Worm (Caenorhabditis elegans) whole organism, L4 larva: Measurements from ENCODE around the gene erh-2.

Experiments used
- D1046.2 ChIP-seq: fragments of 200-800 bp; sonication (Bioruptor generic); IDR thresholded peaks from 2 replicates; pipeline ENCODE4 v1.3.6; 2022; ENCODE audit warnings: missing genetic modification characterization, missing compliant biosample characterization
- F37D6.2 ChIP-seq: sonication (generic microtip); optimal IDR thresholded peaks from 2 replicates; lab custom pipeline; 2016; ENCODE audit warnings: mild to moderate bottlenecking, missing genetic modification characterization, missing compliant biosample characterization
- R02D3.7 ChIP-seq: fragments of 150-350 bp; sonication (generic microtip); optimal IDR thresholded peaks from 3 replicates; lab custom pipeline; 2014; ENCODE audit warnings: missing biosample characterization, missing genetic modification characterization
- T20F7.1 ChIP-seq: fragments of 200-800 bp; sonication (Bioruptor generic); optimal IDR thresholded peaks from 2 replicates; lab custom pipeline; 2018; ENCODE audit warnings: mild to moderate bottlenecking, missing genetic modification characterization, missing compliant biosample characterization
- T26A8.4 ChIP-seq: fragments of 200-800 bp; sonication (Bioruptor generic); IDR thresholded peaks from 2 replicates; pipeline ENCODE4 v1.3.6; 2022; ENCODE audit warnings: missing genetic modification characterization, missing compliant biosample characterization
- aha-1 ChIP-seq: fragments of 150-350 bp; peaks from one replicate; lab custom pipeline; 2014; ENCODE audit warnings: missing biosample characterization, missing genetic modification characterization
- ceh-28 ChIP-seq: fragments of 150-350 bp; optimal IDR thresholded peaks from 2 replicates; lab custom pipeline; 2014; ENCODE audit warnings: missing biosample characterization, missing genetic modification reagents, missing genetic modification characterization
- ceh-82 ChIP-seq: sonication (generic microtip); optimal IDR thresholded peaks from 2 replicates; lab custom pipeline; 2017; ENCODE audit warnings: missing biosample characterization, missing genetic modification characterization
- ces-1 ChIP-seq: fragments of 150-350 bp; sonication (generic microtip); optimal IDR thresholded peaks from 4 replicates; lab custom pipeline; 2014; ENCODE audit warnings: missing biosample characterization, missing genetic modification reagents, missing genetic modification characterization
- daf-12 ChIP-seq: fragments of 150-350 bp; optimal IDR thresholded peaks from 2 replicates; lab custom pipeline; 2014; ENCODE audit warnings: missing biosample characterization, missing genetic modification reagents, missing genetic modification characterization
- daf-16 ChIP-seq, 3 experiments: sonication (generic microtip); optimal IDR thresholded peaks; 2 replicates each; lab custom pipeline; 2016 to 2017; ENCODE audit warnings: missing genetic modification characterization in 3 of 3, missing genetic modification reagents in 3 of 3, mild to moderate bottlenecking in 2 of 3, missing compliant biosample characterization in 2 of 3, missing biosample characterization in 1 of 3, moderate library complexity in 1 of 3
- duxl-1 ChIP-seq: sonication (generic microtip); optimal IDR thresholded peaks from 2 replicates; lab custom pipeline; 2016; ENCODE audit warnings: mild to moderate bottlenecking, missing genetic modification characterization, moderate library complexity, missing compliant biosample characterization; ENCODE audit not compliant: poor library complexity
- fkh-10 ChIP-seq: fragments of 150-350 bp; optimal IDR thresholded peaks from 2 replicates; lab custom pipeline; 2014; ENCODE audit warnings: missing biosample characterization, missing genetic modification reagents, missing genetic modification characterization
- hlh-11 ChIP-seq: fragments of 200-800 bp; sonication (Bioruptor generic); optimal IDR thresholded peaks from 2 replicates; lab custom pipeline; 2018; ENCODE audit warnings: mild to moderate bottlenecking, missing genetic modification characterization, missing compliant biosample characterization
- hlh-30 ChIP-seq: sonication (generic microtip); optimal IDR thresholded peaks from 2 replicates; lab custom pipeline; 2017; ENCODE audit warnings: antibody characterized with exemption, mild to moderate bottlenecking, missing genetic modification characterization, missing compliant biosample characterization; ENCODE audit not compliant: insufficient read depth
- hmg-1.1 ChIP-seq: fragments of 200-800 bp; sonication (Bioruptor generic); IDR thresholded peaks from 2 replicates; pipeline ENCODE4 v1.3.6; 2022; ENCODE audit warnings: missing genetic modification reagents, missing genetic modification characterization, missing compliant biosample characterization
- lin-29 ChIP-seq: fragments of 200-800 bp; sonication (Bioruptor generic); IDR thresholded peaks from 2 replicates; pipeline ENCODE4 v1.3.6; 2022; ENCODE audit warnings: missing genetic modification reagents, missing genetic modification characterization, missing compliant biosample characterization
- lsy-2 ChIP-seq, 2 experiments: fragments of 150-350 bp in 1 of 2; sonication (generic microtip) in 1 of 2; optimal IDR thresholded peaks; 2 replicates each; lab custom pipeline; 2014 to 2017; ENCODE audit warnings: missing biosample characterization in 2 of 2, missing genetic modification characterization in 2 of 2
- mep-1 ChIP-seq: fragments of 150-350 bp; sonication (generic microtip); optimal IDR thresholded peaks from 3 replicates; lab custom pipeline; 2014; ENCODE audit warnings: missing biosample characterization, missing genetic modification characterization
- mes-2 ChIP-seq: sonication (generic microtip); optimal IDR thresholded peaks from 2 replicates; lab custom pipeline; 2016; ENCODE audit warnings: missing genotype, mild to moderate bottlenecking, missing genetic modification characterization, missing compliant biosample characterization; ENCODE audit not compliant: poor library complexity, severe bottlenecking
- nhr-111 ChIP-seq: fragments of 200-800 bp; sonication (Bioruptor generic); optimal IDR thresholded peaks from 2 replicates; lab custom pipeline; 2018; ENCODE audit warnings: mild to moderate bottlenecking, missing genetic modification characterization, missing compliant biosample characterization
- nhr-25 ChIP-seq: sonication (generic microtip); optimal IDR thresholded peaks from 2 replicates; lab custom pipeline; 2017; ENCODE audit warnings: missing genetic modification characterization, mild to moderate bottlenecking, missing compliant biosample characterization, antibody characterized with exemption, moderate library complexity, borderline replicate concordance; ENCODE audit not compliant: insufficient read depth
- nhr-28 ChIP-seq: fragments of 150-350 bp; optimal IDR thresholded peaks from 2 replicates; lab custom pipeline; 2014; ENCODE audit warnings: missing biosample characterization, missing genetic modification characterization
- nhr-6 ChIP-seq: fragments of 150-350 bp; optimal IDR thresholded peaks from 2 replicates; lab custom pipeline; 2014; ENCODE audit warnings: missing biosample characterization, missing genetic modification characterization
- rbr-2 ChIP-seq: sonication (generic microtip); optimal IDR thresholded peaks from 2 replicates; lab custom pipeline; 2016; ENCODE audit warnings: missing genotype, missing genetic modification characterization, missing compliant biosample characterization
- unc-62 ChIP-seq, 3 experiments: fragments of 150-350 bp in 1 of 3; sonication (generic microtip); optimal IDR thresholded peaks in 2 of 3; peaks in 1 of 3; 1 replicate in 1 of 3; 2 replicates in 2 of 3; lab custom pipeline; 2014 to 2017; ENCODE audit warnings: missing biosample characterization in 3 of 3, missing genetic modification characterization in 3 of 3, missing genetic modification reagents in 3 of 3, missing genotype in 1 of 3
- zag-1 ChIP-seq: fragments of 150-350 bp; optimal IDR thresholded peaks from 2 replicates; lab custom pipeline; 2014; ENCODE audit warnings: missing biosample characterization, missing genetic modification characterization
- zfp-2 ChIP-seq: sonication (generic microtip); optimal IDR thresholded peaks from 2 replicates; lab custom pipeline; 2016; ENCODE audit warnings: mild to moderate bottlenecking, missing genetic modification characterization, missing compliant biosample characterization
- zip-11 ChIP-seq: fragments of 200-800 bp; sonication (Bioruptor generic); IDR thresholded peaks from 2 replicates; pipeline ENCODE4 v1.3.6; 2022; ENCODE audit warnings: missing genetic modification characterization, missing compliant biosample characterization
- zip-2 ChIP-seq: fragments of 150-350 bp; optimal IDR thresholded peaks from 2 replicates; lab custom pipeline; 2014; ENCODE audit warnings: missing biosample characterization, missing genetic modification characterization
- ztf-11 ChIP-seq: fragments of 150-350 bp; optimal IDR thresholded peaks from 2 replicates; lab custom pipeline; 2014; ENCODE audit warnings: missing biosample characterization, missing genetic modification characterization

The erh-2 gene

DNA sequence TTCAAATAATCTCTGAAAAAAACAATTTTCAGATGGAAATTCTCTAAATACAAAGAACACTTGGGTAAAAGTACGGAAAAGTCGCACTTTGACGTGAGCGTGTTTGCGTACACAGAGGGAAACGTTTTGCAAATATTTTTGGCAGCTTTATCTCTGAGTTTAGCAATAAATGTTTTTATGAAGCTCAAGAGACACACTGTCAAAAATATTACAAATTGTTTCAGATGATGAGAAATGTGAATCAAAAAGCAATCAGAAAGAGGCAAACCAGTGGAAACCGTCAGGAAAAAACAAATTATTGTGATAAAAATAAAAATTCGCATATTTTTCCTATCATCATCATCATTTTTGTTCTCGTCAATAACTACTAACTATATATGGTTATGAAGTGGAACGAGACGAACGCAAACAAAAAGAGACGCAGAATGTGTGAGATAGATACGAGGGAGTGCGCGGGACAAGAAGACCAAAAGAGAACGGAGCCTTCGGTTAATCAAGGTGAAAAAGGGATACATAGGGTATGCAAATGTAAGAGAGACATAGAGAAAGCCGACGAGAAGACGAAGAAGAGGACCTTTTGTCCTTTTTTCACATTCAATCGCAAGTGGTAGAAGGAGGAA lies 19.4 kb downstream of the erh-2 start, which contains the start of gene sel-2:
TSS of gene sel-2 (minus strand) at position 51 of the 620 bp plus-strand sequence.
- TF ChIP-seq rbr-2 (tag; lab: Kevin White, UChicago) (peak; percentile 31), lsy-2 (tag; optimal IDR thresholded peaks at IDR 0.05; lab: Kevin White, UChicago) (peak in 1 of 2 experiments; percentile 34), mes-2 (peak; percentile 8), mep-1 (tag; lab: Kevin White, UChicago) (peak; percentile 25), hlh-30 (tag; lab: Kevin White, UChicago) (peak; percentile 11), daf-16 (GFP tag; optimal IDR thresholded peaks at IDR 0.05; lab: Kevin White, UChicago) (no peak), daf-16 (tag; optimal IDR thresholded peaks at IDR 0.05; lab: Kevin White, UChicago) (peak; percentile 60), unc-62 (GFP tag; optimal IDR thresholded peaks at IDR 0.05 in 1 of 2; lab: Kevin White, UChicago) (peak in 1 of 2 experiments; percentile 34), unc-62 (tag; optimal IDR thresholded peaks at IDR 0.05; lab: Kevin White, UChicago) (no peak), nhr-28 (tag; lab: Kevin White, UChicago) (peak; percentile 34), D1046.2 (GFP tag; lab: Robert Waterston, UW) (no peak), zfp-2 (tag; lab: Kevin White, UChicago) (no peak), duxl-1 (tag; lab: Kevin White, UChicago) (no peak), fkh-10 (GFP tag; lab: Kevin White, UChicago) (peak; percentile 78)

DNA sequence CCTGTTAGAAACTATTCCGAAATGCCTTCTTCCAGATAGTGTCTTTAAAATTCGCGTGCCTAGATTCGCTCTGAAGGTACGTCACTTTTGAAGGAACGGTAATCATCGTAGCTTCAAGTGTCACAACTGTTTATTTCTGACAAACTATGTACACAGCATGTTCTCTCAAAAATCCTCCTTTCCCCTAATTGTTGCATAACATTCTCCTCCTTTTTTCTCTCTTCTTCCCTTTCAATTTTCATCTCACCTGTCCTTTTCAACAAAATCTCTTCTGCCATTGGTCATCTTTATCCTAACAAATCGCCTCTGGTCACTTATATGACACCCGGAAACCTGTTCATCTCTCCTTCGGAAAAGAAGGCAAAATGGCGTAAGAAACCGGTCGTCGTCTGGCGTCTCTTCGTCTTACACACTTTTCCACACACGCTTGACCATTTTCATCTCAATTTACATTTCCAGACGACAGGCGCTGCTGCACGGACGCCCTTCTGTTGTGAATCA lies 23.1 kb downstream of the erh-2 start, which contains the start of gene lips-3:
TSS of gene lips-3 (plus strand) at position 458 of the 501 bp plus-strand sequence.
- TF ChIP-seq nhr-111 (GFP tag; lab: Kevin White, UChicago) (no peak), lin-29 (GFP tag; lab: Robert Waterston, UW) (no peak), unc-62 (GFP tag; optimal IDR thresholded peaks at IDR 0.05 in 1 of 2; lab: Kevin White, UChicago) (peak in 1 of 2 experiments; percentile 97), unc-62 (tag; optimal IDR thresholded peaks at IDR 0.05; lab: Kevin White, UChicago) (no peak), hlh-11 (peak; percentile 26), hmg-1.1 (no peak)

DNA sequence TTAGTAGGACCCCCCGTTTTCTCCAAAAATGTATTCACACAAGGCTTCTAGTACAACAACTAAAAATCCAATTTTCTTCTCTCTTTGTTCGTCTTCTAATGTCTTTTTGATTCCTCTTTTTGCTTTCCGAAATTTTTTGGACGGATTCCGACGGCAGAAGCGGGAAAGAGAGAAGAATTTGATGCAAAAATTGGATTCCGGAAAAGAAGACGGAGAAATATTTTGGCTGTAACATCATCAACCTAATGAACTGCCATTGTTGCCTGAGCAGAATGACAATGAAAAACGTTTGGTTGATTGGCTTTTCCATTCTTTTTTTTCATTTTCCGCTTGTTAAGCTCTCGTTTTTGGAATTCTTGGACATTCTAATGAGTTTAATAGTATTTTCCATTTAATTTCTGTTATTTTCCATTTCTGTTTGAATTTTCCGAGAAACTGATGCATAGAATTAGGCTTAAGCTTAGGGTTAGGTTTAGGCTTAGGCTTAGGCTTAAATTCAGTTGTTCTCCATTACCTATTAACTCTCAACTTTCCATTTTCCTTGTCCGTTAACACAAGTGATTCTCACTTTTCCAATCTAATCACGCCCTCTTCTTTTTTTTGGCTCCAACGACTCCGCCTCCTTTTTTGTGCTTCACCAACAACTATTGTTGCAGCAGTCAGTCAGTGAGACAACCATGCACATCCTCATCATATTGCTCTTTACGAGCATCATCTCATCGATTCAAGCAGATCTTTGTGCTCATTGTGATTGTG lies 29.5 kb downstream of the erh-2 start, which contains the start of gene lron-5:
TSS of gene lron-5 (plus strand) at position 655 of the 756 bp plus-strand sequence.
- TF ChIP-seq ces-1 (peak; percentile 28), T26A8.4 (no peak), fkh-10 (GFP tag; lab: Kevin White, UChicago) (peak; percentile 78), aha-1 (tag; lab: Kevin White, UChicago) (peak; percentile 46), unc-62 (GFP tag; optimal IDR thresholded peaks at IDR 0.05 in 1 of 2; lab: Kevin White, UChicago) (peak in 1 of 2 experiments; percentile 91), unc-62 (tag; optimal IDR thresholded peaks at IDR 0.05; lab: Kevin White, UChicago) (no peak)

DNA sequence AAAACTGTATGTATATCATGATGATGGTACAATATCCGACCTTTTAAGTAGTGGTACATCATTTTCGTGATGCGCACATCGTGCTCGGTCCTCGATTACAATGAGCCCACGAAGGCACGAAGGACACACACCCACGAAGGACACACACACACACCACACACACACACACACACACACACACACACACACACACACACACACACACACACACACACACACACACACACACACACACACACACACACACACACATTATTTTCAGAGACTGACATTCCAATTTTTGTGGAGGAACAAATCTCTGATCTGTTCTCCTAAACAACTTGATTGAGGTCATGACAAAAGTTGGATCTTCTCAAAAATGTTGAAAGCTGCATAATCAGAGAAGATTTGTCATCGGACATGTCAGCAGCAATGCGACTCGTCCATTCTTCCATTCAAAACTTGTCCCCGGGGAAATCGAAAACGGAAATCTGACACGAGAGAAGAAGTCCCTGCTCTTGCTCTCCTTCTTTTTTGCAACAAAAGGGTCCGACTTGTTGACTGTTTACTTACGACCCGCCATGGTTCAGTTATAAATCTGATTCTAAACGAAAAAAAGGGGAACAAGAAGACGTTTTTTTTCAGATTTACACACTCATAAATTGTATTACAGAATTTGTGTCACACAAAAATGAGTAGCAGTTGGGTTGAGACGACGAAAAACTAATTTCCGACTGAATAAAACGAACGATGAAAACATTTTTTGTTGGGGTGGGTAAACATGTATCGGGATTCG lies 33.3 kb downstream of the erh-2 start:
- TF ChIP-seq T20F7.1 (GFP tag; lab: Kevin White, UChicago) (no peak), fkh-10 (GFP tag; lab: Kevin White, UChicago) (peak; percentile 91), hlh-11 (no peak), ztf-11 (no peak), zip-11 (GFP tag; lab: Robert Waterston, UW) (no peak), zip-2 (tag; lab: Kevin White, UChicago) (no peak), T26A8.4 (no peak), lsy-2 (tag; optimal IDR thresholded peaks at IDR 0.05; lab: Kevin White, UChicago) (no peak), unc-62 (GFP tag; optimal IDR thresholded peaks at IDR 0.05 in 1 of 2; lab: Kevin White, UChicago) (peak in 1 of 2 experiments; percentile 89), unc-62 (tag; optimal IDR thresholded peaks at IDR 0.05; lab: Kevin White, UChicago) (no peak)

DNA sequence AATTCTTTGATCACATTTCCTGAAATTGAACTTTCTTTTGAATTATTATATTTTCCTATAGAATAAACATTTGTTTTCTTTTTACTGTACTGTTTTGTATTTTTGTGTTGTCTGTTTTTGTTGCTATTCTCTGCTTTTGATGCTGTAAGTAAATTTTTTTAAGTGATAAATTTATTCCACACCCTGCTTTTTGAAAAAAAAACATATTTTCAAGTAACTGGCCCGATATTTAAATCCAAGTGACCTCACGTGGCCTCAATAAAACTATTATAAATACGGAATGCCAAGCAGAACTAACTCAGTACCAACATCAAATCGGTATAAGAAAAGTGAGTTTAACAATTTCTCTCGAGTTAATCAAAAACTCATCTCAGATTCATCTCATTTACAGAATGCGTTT lies 35.1 kb downstream of the erh-2 start, which contains the start of gene clec-151:
TSS of gene clec-151 (plus strand) at position 301 of the 400 bp plus-strand sequence.
- no peak for TF ChIP-seq zag-1 (tag; lab: Kevin White, UChicago)
- TF ChIP-seq daf-12 (tag; lab: Kevin White, UChicago) = no peak
- no peak for TF ChIP-seq nhr-25 (tag; lab: Kevin White, UChicago)
- TF ChIP-seq nhr-6 (tag; lab: Kevin White, UChicago) = no peak
- no peak for TF ChIP-seq ceh-82 (tag; lab: Kevin White, UChicago)
- TF ChIP-seq F37D6.2 (tag; lab: Kevin White, UChicago) = no peak
- no peak for TF ChIP-seq ceh-28
- TF ChIP-seq R02D3.7 (tag; lab: Kevin White, UChicago) = no peak
- TF ChIP-seq fkh-10 (GFP tag; lab: Kevin White, UChicago) = no peak
